Worm (Caenorhabditis elegans) whole organism, L4 larva: ENCODE measurements around the gene lys-6.

Experiments
- F10B5.3 ChIP-seq: sonication (generic microtip); optimal IDR thresholded peaks from 2 replicates; lab custom pipeline; 2016; ENCODE audit warnings: mild to moderate bottlenecking, missing genetic modification characterization, missing compliant biosample characterization
- F26F4.8 ChIP-seq: fragments of 200-800 bp; sonication (Bioruptor generic); conservative IDR thresholded peaks from 2 replicates; pipeline ENCODE4 v1.3.6; 2022; ENCODE audit warnings: missing genetic modification characterization, missing compliant biosample characterization
- T20F7.1 ChIP-seq: fragments of 200-800 bp; sonication (Bioruptor generic); optimal IDR thresholded peaks from 2 replicates; lab custom pipeline; 2018; ENCODE audit warnings: mild to moderate bottlenecking, missing genetic modification characterization, missing compliant biosample characterization
- Y105C5A.15 ChIP-seq: fragments of 200-800 bp; sonication (Bioruptor generic); IDR thresholded peaks from 2 replicates; pipeline ENCODE4 v1.3.6; 2022; ENCODE audit warnings: missing genetic modification characterization, missing compliant biosample characterization
- Y75B8A.6 ChIP-seq: fragments of 200-800 bp; sonication (Bioruptor generic); IDR thresholded peaks from 2 replicates; pipeline ENCODE4 v1.3.6; 2022; ENCODE audit warnings: missing genetic modification reagents, missing genetic modification characterization, missing compliant biosample characterization
- ZK337.2 ChIP-seq: fragments of 200-800 bp; sonication (Bioruptor generic); IDR thresholded peaks from 2 replicates; pipeline ENCODE4 v1.3.6; 2022; ENCODE audit warnings: missing genetic modification reagents, missing genetic modification characterization, missing compliant biosample characterization
- aha-1 ChIP-seq: fragments of 150-350 bp; peaks from one replicate; lab custom pipeline; 2014; ENCODE audit warnings: missing biosample characterization, missing genetic modification characterization
- attf-4 ChIP-seq: sonication (generic microtip); optimal IDR thresholded peaks from 3 replicates; lab custom pipeline; 2017; ENCODE audit warnings: missing biosample characterization, missing genetic modification characterization
- ceh-20 ChIP-seq: fragments of 200-800 bp; sonication (Bioruptor generic); IDR thresholded peaks from 2 replicates; pipeline ENCODE4 v1.3.6; 2022; ENCODE audit warnings: missing genetic modification reagents, missing genetic modification characterization, missing compliant biosample characterization
- ceh-62 ChIP-seq: sonication (generic microtip); optimal IDR thresholded peaks from 2 replicates; lab custom pipeline; 2017; ENCODE audit warnings: missing biosample characterization, missing genetic modification characterization
- ces-1 ChIP-seq: fragments of 150-350 bp; sonication (generic microtip); optimal IDR thresholded peaks from 4 replicates; lab custom pipeline; 2014; ENCODE audit warnings: missing biosample characterization, missing genetic modification reagents, missing genetic modification characterization
- daf-8 ChIP-seq: fragments of 200-800 bp; sonication (Bioruptor generic); IDR thresholded peaks from 2 replicates; pipeline ENCODE4 v1.3.6; 2022; ENCODE audit warnings: missing genetic modification characterization, missing compliant biosample characterization
- dmd-6 ChIP-seq: fragments of 200-800 bp; sonication (Bioruptor generic); IDR thresholded peaks from 2 replicates; pipeline ENCODE4 v1.3.6; 2022; ENCODE audit warnings: missing genetic modification reagents, missing genetic modification characterization, missing compliant biosample characterization
- dmd-9 ChIP-seq: fragments of 200-800 bp; sonication (Bioruptor generic); IDR thresholded peaks from 2 replicates; pipeline ENCODE4 v1.3.6; 2022; ENCODE audit warnings: missing genetic modification reagents, missing genetic modification characterization, missing compliant biosample characterization
- duxl-1 ChIP-seq: sonication (generic microtip); optimal IDR thresholded peaks from 2 replicates; lab custom pipeline; 2016; ENCODE audit warnings: mild to moderate bottlenecking, missing genetic modification characterization, moderate library complexity, missing compliant biosample characterization; ENCODE audit not compliant: poor library complexity
- egl-43 ChIP-seq: fragments of 200-800 bp; sonication (Bioruptor generic); IDR thresholded peaks from 2 replicates; pipeline ENCODE4 v1.3.6; 2022; ENCODE audit warnings: missing genetic modification reagents, missing genetic modification characterization, missing compliant biosample characterization
- fkh-10 ChIP-seq: fragments of 150-350 bp; optimal IDR thresholded peaks from 2 replicates; lab custom pipeline; 2014; ENCODE audit warnings: missing biosample characterization, missing genetic modification reagents, missing genetic modification characterization
- gei-8 ChIP-seq: fragments of 200-800 bp; sonication (Bioruptor generic); optimal IDR thresholded peaks from 2 replicates; lab custom pipeline; 2018; ENCODE audit warnings: mild to moderate bottlenecking, missing genetic modification characterization, missing compliant biosample characterization
- hlh-11 ChIP-seq: fragments of 200-800 bp; sonication (Bioruptor generic); optimal IDR thresholded peaks from 2 replicates; lab custom pipeline; 2018; ENCODE audit warnings: mild to moderate bottlenecking, missing genetic modification characterization, missing compliant biosample characterization
- lin-13 ChIP-seq: fragments of 150-350 bp; optimal IDR thresholded peaks from 2 replicates; lab custom pipeline; 2014; ENCODE audit warnings: missing biosample characterization, missing genetic modification reagents, missing genetic modification characterization
- lin-15B ChIP-seq: fragments of 150-350 bp; sonication (generic microtip); optimal IDR thresholded peaks from 3 replicates; lab custom pipeline; 2014; ENCODE audit warnings: missing biosample characterization, missing genetic modification characterization
- lin-38 ChIP-seq: fragments of 200-800 bp; sonication (Bioruptor generic); IDR thresholded peaks from 2 replicates; pipeline ENCODE4 v1.3.6; 2022; ENCODE audit warnings: missing genetic modification reagents, missing genetic modification characterization, missing compliant biosample characterization
- lin-39 ChIP-seq: fragments of 150-350 bp; optimal IDR thresholded peaks from 2 replicates; lab custom pipeline; 2014; ENCODE audit warnings: missing biosample characterization, missing genetic modification reagents, missing genetic modification characterization
- lir-3 ChIP-seq: sonication (generic microtip); optimal IDR thresholded peaks from 2 replicates; lab custom pipeline; 2016; ENCODE audit warnings: mild to moderate bottlenecking, missing genetic modification characterization, missing compliant biosample characterization
- madf-5 ChIP-seq, 2 experiments: fragments of 200-800 bp; sonication (Bioruptor generic); IDR thresholded peaks; 2 replicates each; pipeline ENCODE4 v1.3.6; 2022; ENCODE audit warnings: missing compliant biosample characterization in 2 of 2, missing genetic modification characterization in 2 of 2
- mdl-1 ChIP-seq, 2 experiments: fragments of 150-350 bp in 1 of 2; sonication (generic microtip) in 1 of 2; optimal IDR thresholded peaks; 2 replicates each; lab custom pipeline; 2014 to 2017; ENCODE audit warnings: missing biosample characterization in 2 of 2, missing genetic modification characterization in 2 of 2
- mep-1 ChIP-seq: fragments of 150-350 bp; sonication (generic microtip); optimal IDR thresholded peaks from 3 replicates; lab custom pipeline; 2014; ENCODE audit warnings: missing biosample characterization, missing genetic modification characterization
- mxl-3 ChIP-seq: fragments of 200-800 bp; sonication (Bioruptor generic); optimal IDR thresholded peaks from 2 replicates; lab custom pipeline; 2018; ENCODE audit warnings: mild to moderate bottlenecking, missing genetic modification characterization, missing compliant biosample characterization
- nhr-10 ChIP-seq: fragments of 150-350 bp; optimal IDR thresholded peaks from 2 replicates; lab custom pipeline; 2014; ENCODE audit warnings: missing biosample characterization, missing genetic modification characterization
- nhr-111 ChIP-seq: fragments of 200-800 bp; sonication (Bioruptor generic); optimal IDR thresholded peaks from 2 replicates; lab custom pipeline; 2018; ENCODE audit warnings: mild to moderate bottlenecking, missing genetic modification characterization, missing compliant biosample characterization
- nhr-28 ChIP-seq: fragments of 150-350 bp; optimal IDR thresholded peaks from 2 replicates; lab custom pipeline; 2014; ENCODE audit warnings: missing biosample characterization, missing genetic modification characterization
- nhr-41 ChIP-seq: fragments of 200-800 bp; sonication (Bioruptor generic); IDR thresholded peaks from 2 replicates; pipeline ENCODE4 v1.3.6; 2022; ENCODE audit warnings: missing genetic modification reagents, missing genetic modification characterization, missing compliant biosample characterization
- nhr-42 ChIP-seq: fragments of 200-800 bp; sonication (Bioruptor generic); IDR thresholded peaks from 2 replicates; pipeline ENCODE4 v1.3.6; 2022; ENCODE audit warnings: missing genetic modification characterization, missing compliant biosample characterization
- nhr-48 ChIP-seq: sonication (generic microtip); optimal IDR thresholded peaks from 2 replicates; lab custom pipeline; 2016; ENCODE audit warnings: mild to moderate bottlenecking, missing genetic modification characterization, missing compliant biosample characterization
- nhr-6 ChIP-seq: fragments of 150-350 bp; optimal IDR thresholded peaks from 2 replicates; lab custom pipeline; 2014; ENCODE audit warnings: missing biosample characterization, missing genetic modification characterization
- php-3 ChIP-seq: fragments of 200-800 bp; sonication (Bioruptor generic); IDR thresholded peaks from 2 replicates; pipeline ENCODE4 v1.3.6; 2022; ENCODE audit warnings: missing genetic modification reagents, missing genetic modification characterization, missing compliant biosample characterization
- pqm-1 ChIP-seq: sonication (generic microtip); optimal IDR thresholded peaks from 2 replicates; lab custom pipeline; 2017; ENCODE audit warnings: missing biosample characterization, missing genetic modification characterization
- saeg-2 ChIP-seq: fragments of 200-800 bp; sonication (Bioruptor generic); IDR thresholded peaks from 2 replicates; pipeline ENCODE4 v1.3.6; 2022; ENCODE audit warnings: missing genetic modification reagents, missing genetic modification characterization, missing compliant biosample characterization
- skn-1 ChIP-seq: fragments of 150-350 bp; optimal IDR thresholded peaks from 2 replicates; lab custom pipeline; 2014; ENCODE audit warnings: missing biosample characterization, missing genetic modification characterization
- snpc-1.2 ChIP-seq: fragments of 200-800 bp; sonication (Bioruptor generic); IDR thresholded peaks from 2 replicates; pipeline ENCODE4 v1.3.6; 2022; ENCODE audit warnings: missing genetic modification reagents, missing genetic modification characterization, missing compliant biosample characterization
- snpc-4 ChIP-seq: fragments of 150-350 bp; optimal IDR thresholded peaks from 2 replicates; lab custom pipeline; 2014; ENCODE audit warnings: missing biosample characterization, missing genetic modification characterization
- tag-97 ChIP-seq: fragments of 200-800 bp; sonication (Bioruptor generic); IDR thresholded peaks from 2 replicates; pipeline ENCODE4 v1.3.6; 2022; ENCODE audit warnings: missing genetic modification characterization, missing compliant biosample characterization
- unc-130 ChIP-seq: sonication (generic microtip); optimal IDR thresholded peaks from 2 replicates; lab custom pipeline; 2016; ENCODE audit warnings: missing genetic modification reagents, missing genetic modification characterization, missing compliant biosample characterization
- vab-7 ChIP-seq: fragments of 200-800 bp; sonication (Bioruptor generic); IDR thresholded peaks from 2 replicates; pipeline ENCODE4 v1.3.6; 2022; ENCODE audit warnings: missing genetic modification reagents, missing genetic modification characterization, missing compliant biosample characterization
- zag-1 ChIP-seq: fragments of 150-350 bp; optimal IDR thresholded peaks from 2 replicates; lab custom pipeline; 2014; ENCODE audit warnings: missing biosample characterization, missing genetic modification characterization
- zfp-2 ChIP-seq: sonication (generic microtip); optimal IDR thresholded peaks from 2 replicates; lab custom pipeline; 2016; ENCODE audit warnings: mild to moderate bottlenecking, missing genetic modification characterization, missing compliant biosample characterization
- zfp-3 ChIP-seq: fragments of 200-800 bp; sonication (Bioruptor generic); conservative IDR thresholded peaks from 2 replicates; pipeline ENCODE4 v1.3.6; 2022; ENCODE audit warnings: missing genetic modification reagents, missing genetic modification characterization, missing compliant biosample characterization
- zip-11 ChIP-seq: fragments of 200-800 bp; sonication (Bioruptor generic); IDR thresholded peaks from 2 replicates; pipeline ENCODE4 v1.3.6; 2022; ENCODE audit warnings: missing genetic modification characterization, missing compliant biosample characterization
- zip-2 ChIP-seq: fragments of 150-350 bp; optimal IDR thresholded peaks from 2 replicates; lab custom pipeline; 2014; ENCODE audit warnings: missing biosample characterization, missing genetic modification characterization
- ztf-11 ChIP-seq: fragments of 150-350 bp; optimal IDR thresholded peaks from 2 replicates; lab custom pipeline; 2014; ENCODE audit warnings: missing biosample characterization, missing genetic modification characterization
- ztf-7 ChIP-seq: fragments of 150-350 bp; optimal IDR thresholded peaks from 2 replicates; lab custom pipeline; 2014; ENCODE audit warnings: missing biosample characterization, missing genetic modification characterization

Gene lys-6

DNA sequence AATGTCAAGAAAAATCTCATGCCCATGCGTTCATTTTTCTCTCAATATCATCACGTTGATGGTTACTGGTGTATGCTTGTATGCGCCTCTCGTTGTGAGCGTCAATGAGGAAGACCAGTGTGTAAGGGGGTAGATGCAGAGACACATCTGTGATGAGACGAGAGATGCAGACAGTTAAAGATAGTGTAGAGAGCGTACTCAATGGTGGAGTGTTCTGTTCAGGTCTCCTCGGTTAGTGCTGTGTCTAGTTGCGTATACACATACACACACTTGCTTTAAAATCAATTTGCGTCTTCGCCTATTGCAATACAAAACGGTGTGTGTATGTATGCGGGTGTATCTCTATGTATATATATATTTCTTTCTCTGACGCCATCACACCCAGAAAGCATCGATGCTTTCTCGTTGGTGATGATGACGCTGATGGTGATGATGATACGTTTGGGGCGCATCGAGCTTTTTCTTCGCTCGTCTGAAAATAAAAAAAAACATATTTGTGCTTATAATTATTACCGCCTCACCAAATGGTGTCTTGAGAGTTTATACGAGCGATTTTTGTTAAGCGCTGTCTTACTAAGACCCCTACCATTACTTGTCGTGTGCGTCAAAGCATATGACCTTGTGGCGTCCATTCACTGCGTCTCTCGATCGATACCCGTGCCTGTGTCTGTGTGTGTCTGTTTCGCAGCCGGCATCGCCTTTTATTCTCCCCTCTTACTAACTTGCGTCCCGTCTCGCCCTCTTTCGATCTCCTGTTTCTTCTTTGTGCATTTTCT lies 34.1 kb downstream of the lys-6 start, which contains the start of gene F40F11.3 (continued):
- TF ChIP-seq pqm-1 (tag; lab: Kevin White, UChicago) (peak; percentile 8), nhr-48 (tag; lab: Kevin White, UChicago) (peak; percentile 65), aha-1 (tag; lab: Kevin White, UChicago) (peak; percentile 96), mxl-3 (peak; percentile 87), ztf-7 (tag; lab: Kevin White, UChicago) (peak; percentile 62), nhr-10 (tag; lab: Kevin White, UChicago) (no peak), lir-3 (tag; lab: Kevin White, UChicago) (no peak), lin-13 (GFP tag; lab: Kevin White, UChicago) (no peak), skn-1 (tag; lab: Kevin White, UChicago) (no peak), nhr-42 (GFP tag; lab: Robert Waterston, UW) (peak; percentile 64; the same call in 1 of the 2 replicates), php-3 (GFP tag; lab: Robert Waterston, UW) (peak; percentile 77), ZK337.2 (GFP tag; lab: Robert Waterston, UW) (peak; percentile 65; the same call in 1 of the 2 replicates), nhr-41 (GFP tag; lab: Robert Waterston, UW) (peak; percentile 63; the same call in 1 of the 2 replicates), madf-5 (GFP tag; IDR thresholded peaks at IDR 0.05; lab: Robert Waterston, UW) (no peak), Y75B8A.6 (GFP tag; lab: Robert Waterston, UW) (no peak), snpc-1.2 (peak; percentile 24), unc-130 (GFP tag; lab: Kevin White, UChicago) (no peak), Y105C5A.15 (GFP tag; lab: Robert Waterston, UW) (no peak), F10B5.3 (tag; lab: Kevin White, UChicago) (peak; percentile 58), F26F4.8 (GFP tag; lab: Robert Waterston, UW) (no peak), tag-97 (GFP tag; lab: Robert Waterston, UW) (no peak), nhr-6 (tag; lab: Kevin White, UChicago) (peak; percentile 69), zag-1 (no peak), ztf-11 (tag; lab: Kevin White, UChicago) (no peak), dmd-9 (peak; percentile 33; the same call in 1 of the 2 replicates), nhr-111 (GFP tag; lab: Kevin White, UChicago) (no peak), egl-43 (GFP tag; lab: Robert Waterston, UW) (peak; percentile 47; the same call in 1 of the 2 replicates), T20F7.1 (GFP tag; lab: Kevin White, UChicago) (peak; percentile 79), saeg-2 (GFP tag; lab: Robert Waterston, UW) (no peak), snpc-4 (tag; lab: Kevin White, UChicago) (no peak), ces-1 (GFP tag; lab: Kevin White, UChicago) (peak; percentile 56), lin-15B (tag; lab: Kevin White, UChicago) (no peak), fkh-10 (peak; percentile 81), zip-11 (GFP tag; lab: Robert Waterston, UW) (no peak), hlh-11 (tag; lab: Kevin White, UChicago) (peak; percentile 95), attf-4 (tag; lab: Kevin White, UChicago) (peak; percentile 38), ceh-20 (peak; percentile 38; the same call in 1 of the 2 replicates), vab-7 (GFP tag; lab: Robert Waterston, UW) (no peak), gei-8 (GFP tag; lab: Kevin White, UChicago) (peak; percentile 59), zfp-3 (peak; percentile 58; the same call in 1 of the 2 replicates), daf-8 (GFP tag; lab: Robert Waterston, UW) (no peak), mdl-1 (tag; optimal IDR thresholded peaks at IDR 0.05; lab: Kevin White, UChicago) (peak; percentile 36 to 85), dmd-6 (peak; percentile 76), mep-1 (tag; lab: Kevin White, UChicago) (peak; percentile 81), lin-38 (GFP tag; lab: Robert Waterston, UW) (peak; percentile 67), duxl-1 (tag; lab: Kevin White, UChicago) (peak; percentile 77), lin-39 (tag; lab: Kevin White, UChicago) (no peak), ceh-62 (tag; lab: Kevin White, UChicago) (no peak), zfp-2 (peak; percentile 67), nhr-28 (tag; lab: Kevin White, UChicago) (peak; percentile 85), zip-2 (tag; lab: Kevin White, UChicago) (no peak)
